Worm (Caenorhabditis elegans): Measurements from ENCODE around the gene B0410.3.

DNA sequence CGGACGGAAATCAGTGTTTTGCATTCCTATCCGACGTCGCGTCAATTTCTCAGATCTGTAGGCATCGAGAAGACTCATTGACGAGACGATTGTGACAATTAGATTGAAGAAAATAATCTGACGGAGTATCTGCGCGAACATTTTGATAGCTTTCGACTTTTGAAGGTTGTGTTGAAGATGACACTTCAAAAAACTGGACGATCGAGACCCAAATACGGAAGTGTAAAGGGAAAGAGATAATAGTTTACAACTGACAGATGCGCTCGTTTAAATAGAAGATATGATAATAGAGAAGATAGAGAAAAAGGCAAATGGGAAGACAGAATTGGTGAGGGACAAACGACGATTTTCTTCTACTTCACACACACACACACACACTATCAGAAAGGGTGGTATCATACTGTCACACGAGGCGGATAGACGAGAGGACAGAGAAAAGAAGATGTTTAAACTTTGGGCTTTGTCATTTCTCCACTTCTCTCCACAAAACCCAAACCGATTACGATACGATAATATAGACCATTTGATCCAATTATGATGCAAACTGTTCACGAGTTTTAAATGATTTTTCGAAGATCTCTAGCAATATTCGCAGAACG, at the start of gene B0410.3:
- TF ChIP-seq mab-9 (GFP tag; IDR thresholded peaks at IDR 0.05) = no peak
- no peak for TF ChIP-seq elt-2 (tag; optimal IDR thresholded peaks at IDR 0.05)
- no peak for TF ChIP-seq sptf-1 (tag; optimal IDR thresholded peaks at IDR 0.05)
- peak; percentile 5 for TF ChIP-seq jun-1 (tag; optimal IDR thresholded peaks at IDR 0.05)

Data from whole organism, L1 larva.